Worm (Caenorhabditis elegans) whole organism, early embryonic: ENCODE results near the gene cdk-11.2.

ENCODE experiments used
- aly-1 ChIP-seq: sonication (generic microtip); optimal IDR thresholded peaks from 2 replicates; lab custom pipeline; 2016; ENCODE audit warnings: missing genetic modification characterization, missing compliant biosample characterization
- ama-1 ChIP-seq: fragments of 150-350 bp; optimal IDR thresholded peaks from 2 replicates; lab custom pipeline; 2014
- flt-1 ChIP-seq: fragments of 200-800 bp; sonication (Bioruptor generic); IDR thresholded peaks from 2 replicates; pipeline ENCODE4 v1.3.6; 2022; ENCODE audit warnings: missing genetic modification characterization, missing compliant biosample characterization
- hmg-4 ChIP-seq: fragments of 200-800 bp; sonication (Bioruptor generic); optimal IDR thresholded peaks from 2 replicates; lab custom pipeline; 2018; ENCODE audit warnings: mild to moderate bottlenecking, missing genetic modification characterization, missing compliant biosample characterization
- pes-1 ChIP-seq: fragments of 200-800 bp; sonication (Bioruptor generic); IDR thresholded peaks from 2 replicates; pipeline ENCODE4 v1.3.6; 2022; ENCODE audit warnings: missing genetic modification reagents, missing genetic modification characterization, missing compliant biosample characterization
- scrt-1 ChIP-seq: fragments of 200-800 bp; sonication (Bioruptor generic); IDR thresholded peaks from 2 replicates; pipeline ENCODE4 v1.3.6; 2022; ENCODE audit warnings: missing genetic modification characterization, missing compliant biosample characterization
- tbx-37 ChIP-seq: fragments of 200-800 bp; sonication (Bioruptor generic); conservative IDR thresholded peaks from 2 replicates; pipeline ENCODE4 v1.3.6; 2022; ENCODE audit warnings: missing genetic modification reagents, missing genetic modification characterization, missing compliant biosample characterization

ce11 chrX:10412425-10412824 lies 7.1 kb downstream of the cdk-11.2 start, which contains the start of gene acr-8:
- no peak for TF ChIP-seq ama-1 (lab: Kevin White, UChicago)
- no peak for TF ChIP-seq hmg-4 (GFP tag; lab: Kevin White, UChicago)
- TF ChIP-seq aly-1 (tag; lab: Kevin White, UChicago): no peak
- TF ChIP-seq pes-1: no peak
- TF ChIP-seq tbx-37 (GFP tag; lab: Robert Waterston, UW): no peak
- no peak for TF ChIP-seq flt-1 (GFP tag; lab: Robert Waterston, UW)
- TF ChIP-seq scrt-1 (GFP tag; lab: Robert Waterston, UW): no peak
